Fruit fly (Drosophila melanogaster): ENCODE measurements around the gene CG15005.

Gene CG15005

DNA sequence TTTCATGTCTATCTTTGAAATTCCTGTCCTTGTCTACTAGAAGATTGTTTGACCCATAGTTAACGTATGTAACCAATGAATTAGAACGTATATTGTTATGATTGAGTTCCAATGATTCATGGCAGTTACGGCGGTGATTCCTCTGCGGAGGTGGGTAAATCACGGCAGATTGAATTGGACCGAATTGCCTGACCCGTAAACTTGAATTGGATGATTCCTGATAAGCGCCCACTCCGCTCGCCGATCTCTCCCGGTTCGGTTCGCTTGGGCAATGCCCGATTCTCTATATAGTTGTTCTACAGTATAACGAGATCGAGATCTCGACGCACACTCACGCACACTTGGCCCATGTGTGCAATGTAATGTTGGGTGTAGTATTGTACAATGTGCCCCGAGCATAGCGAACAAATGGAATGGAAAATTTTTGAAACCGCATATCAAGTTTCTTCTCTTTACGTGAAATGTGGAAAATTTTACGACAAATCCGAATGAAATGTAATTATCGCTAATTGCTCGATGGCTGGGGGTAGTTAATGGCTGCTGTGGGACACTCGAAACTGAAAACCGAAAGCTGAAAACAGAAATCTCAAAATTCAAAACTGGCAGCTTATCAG is 27.4 kb upstream of the CG15005 start:
- TF ChIP-seq sens (GFP tag) (peak; percentile 17), ci (GFP tag; IDR thresholded peaks at IDR 0.05) (0 out of 3 replicates have a peak, but pooled peaks have one; percentile 21), Aef1 (GFP tag; IDR thresholded peaks at IDR 0.05) (no peak), trem (tag; optimal IDR thresholded peaks at IDR 0.05) (no peak), CG3065 (GFP tag; optimal IDR thresholded peaks at IDR 0.05) (no peak), amos (GFP tag; IDR thresholded peaks at IDR 0.05; ENCODE audit: partially characterized antibody) (no peak), D19B (GFP tag; optimal IDR thresholded peaks at IDR 0.05) (no peak), sug (tag; optimal IDR thresholded peaks at IDR 0.05) (peak; percentile 86), disco-r (GFP tag; optimal IDR thresholded peaks at IDR 0.05) (no peak), CG5953 (GFP tag; IDR thresholded peaks at IDR 0.05) (no peak), HLH3B (GFP tag; IDR thresholded peaks at IDR 0.05) (0 out of 2 replicates have a peak, but pooled peaks have one; percentile 8), CG34376 (GFP tag; optimal IDR thresholded peaks at IDR 0.05) (peak; percentile 86), ro (GFP tag; IDR thresholded peaks at IDR 0.05) (no peak), chinmo (GFP tag; IDR thresholded peaks at IDR 0.05; ENCODE audit: partially characterized antibody) (0 out of 4 replicates have a peak, but pooled peaks have one; percentile 15), abd-A (tag; optimal IDR thresholded peaks at IDR 0.05) (peak; percentile 8), kay (GFP tag; optimal IDR thresholded peaks at IDR 0.05) (no peak), CG14441 (GFP tag; IDR thresholded peaks at IDR 0.05) (0 out of 2 replicates have a peak, but pooled peaks have one; percentile 5), CG3163 (GFP tag; optimal IDR thresholded peaks at IDR 0.05) (no peak), CoRest (tag; optimal IDR thresholded peaks at IDR 0.05) (no peak), ara (GFP tag; IDR thresholded peaks at IDR 0.05) (0 out of 2 replicates have a peak, but pooled peaks have one; percentile 5), Dref (GFP tag; IDR thresholded peaks at IDR 0.05) (no peak), wdn (GFP tag; IDR thresholded peaks at IDR 0.05) (no peak), twi (tag; optimal IDR thresholded peaks at IDR 0.05) (peak; percentile 71), cg (GFP tag; optimal IDR thresholded peaks at IDR 0.05) (peak; percentile 36), CG2199 (GFP tag; IDR thresholded peaks at IDR 0.05) (peak; percentile 51; the same call in 1 of the 3 replicates), nerfin-2 (GFP tag; IDR thresholded peaks at IDR 0.05; ENCODE audit: partially characterized antibody) (no peak), grn (GFP tag; optimal IDR thresholded peaks at IDR 0.05) (peak; percentile 15), CG1529 (GFP tag; optimal IDR thresholded peaks at IDR 0.05) (no peak), ranshi (GFP tag; IDR thresholded peaks at IDR 0.05) (no peak), crol (GFP tag; IDR thresholded peaks at IDR 0.05) (peak; percentile 21; the same call in 1 of the 2 replicates)

dm6 chr3L:4230357-4230901 is 26.3 kb upstream of the CG15005 start:
- TF ChIP-seq CG17568 (GFP tag; optimal IDR thresholded peaks at IDR 0.05) = peak; percentile 87
- TF ChIP-seq sug (tag; optimal IDR thresholded peaks at IDR 0.05) = peak; percentile 67
- TF ChIP-seq abd-A (tag; optimal IDR thresholded peaks at IDR 0.05) = peak; percentile 73
- peak; percentile 93 for TF ChIP-seq nerfin-1 (tag; optimal IDR thresholded peaks at IDR 0.05)
- TF ChIP-seq Med (GFP tag) = peak; percentile 97
- peak; percentile 78 for TF ChIP-seq H2.0 (GFP tag; IDR thresholded peaks at IDR 0.05)
- TF ChIP-seq cwo (GFP tag; optimal IDR thresholded peaks at IDR 0.05) = peak; percentile 72
- peak; percentile 93 for TF ChIP-seq jing (GFP tag; optimal IDR thresholded peaks at IDR 0.05)
- TF ChIP-seq HLH4C (GFP tag; IDR thresholded peaks at IDR 0.05; ENCODE audit: partially characterized antibody) = no peak
- peak; percentile 68 for TF ChIP-seq CG14965 (GFP tag; optimal IDR thresholded peaks at IDR 0.05; ENCODE audit: borderline replicate concordance)
- TF ChIP-seq CG9609 (GFP tag; optimal IDR thresholded peaks at IDR 0.05) = peak; percentile 94
- TF ChIP-seq lov (optimal IDR thresholded peaks at IDR 0.05) = no peak
- TF ChIP-seq lov (GFP tag; IDR thresholded peaks at IDR 0.05) = peak; percentile 86; the same call in 2 of the 3 replicates
- TF ChIP-seq cato (GFP tag; optimal IDR thresholded peaks at IDR 0.05; ENCODE audit: borderline replicate concordance) = peak; percentile 91
- no peak for TF ChIP-seq chinmo (GFP tag; IDR thresholded peaks at IDR 0.05; ENCODE audit: partially characterized antibody)
- peak; percentile 78 for TF ChIP-seq ab (GFP tag; optimal IDR thresholded peaks at IDR 0.05)
- peak; percentile 21; the same call in 1 of the 2 replicates for TF ChIP-seq CG32532 (GFP tag; IDR thresholded peaks at IDR 0.05)
- peak; percentile 32 to 55 for TF ChIP-seq insv (GFP tag; optimal IDR thresholded peaks at IDR 0.05)
- peak; percentile 95 for TF ChIP-seq CG11504 (tag; optimal IDR thresholded peaks at IDR 0.05)
- peak; percentile 81 for TF ChIP-seq chm (GFP tag; IDR thresholded peaks at IDR 0.05)
- TF ChIP-seq slp2 (GFP tag; optimal IDR thresholded peaks at IDR 0.05) = peak; percentile 95
- TF ChIP-seq CG9932 (GFP tag; IDR thresholded peaks at IDR 0.05) = no peak
- TF ChIP-seq Hr3 (GFP tag; optimal IDR thresholded peaks at IDR 0.05) = peak; percentile 94
- peak; percentile 75; the same call in 1 of the 2 replicates for TF ChIP-seq ro (GFP tag; IDR thresholded peaks at IDR 0.05)
